Worm (Caenorhabditis elegans) whole organism, L2 larva: ENCODE data around the gene cogc-2.
A peak's percentile ranks its signal among the peaks of the same experiment; 100 is the strongest.

Experiments used
- C34F6.9 ChIP-seq: fragments of 150-350 bp; optimal IDR thresholded peaks from 2 replicates; lab custom pipeline; 2014; ENCODE audit warnings: missing biosample characterization, missing genetic modification characterization
- F13H6.1 ChIP-seq: sonication (generic microtip); optimal IDR thresholded peaks from 2 replicates; lab custom pipeline; 2016; ENCODE audit warnings: missing genetic modification characterization, missing compliant biosample characterization
- R02D3.7 ChIP-seq: fragments of 150-350 bp; optimal IDR thresholded peaks from 2 replicates; lab custom pipeline; 2014; ENCODE audit warnings: missing biosample characterization, missing genetic modification characterization
- Y55F3AM.14 ChIP-seq: fragments of 200-800 bp; sonication (Bioruptor generic); optimal IDR thresholded peaks from 2 replicates; lab custom pipeline; 2018; ENCODE audit warnings: mild to moderate bottlenecking, missing genetic modification characterization, missing compliant biosample characterization
- ZK546.5 ChIP-seq: sonication (generic microtip); optimal IDR thresholded peaks from 2 replicates; lab custom pipeline; 2017; ENCODE audit warnings: missing biosample characterization, missing genetic modification characterization
- alr-1 ChIP-seq: fragments of 150-350 bp; optimal IDR thresholded peaks from 2 replicates; lab custom pipeline; 2014; ENCODE audit warnings: missing biosample characterization, missing genetic modification characterization
- ama-1 ChIP-seq: fragments of 150-350 bp; optimal IDR thresholded peaks from 2 replicates; lab custom pipeline; 2018; ENCODE audit warnings: inconsistent platforms
- blmp-1 ChIP-seq: sonication (generic microtip); optimal IDR thresholded peaks from 2 replicates; lab custom pipeline; 2017; ENCODE audit warnings: missing genetic modification characterization, mild to moderate bottlenecking, missing compliant biosample characterization, antibody characterized with exemption, moderate library complexity; ENCODE audit not compliant: insufficient read depth
- ceh-16 ChIP-seq: fragments of 150-350 bp; optimal IDR thresholded peaks from 2 replicates; lab custom pipeline; 2014; ENCODE audit warnings: missing biosample characterization, missing genetic modification characterization
- ceh-82 ChIP-seq: fragments of 150-350 bp; optimal IDR thresholded peaks from 2 replicates; lab custom pipeline; 2014; ENCODE audit warnings: missing biosample characterization, missing genetic modification characterization
- crh-2 ChIP-seq: sonication (generic microtip); optimal IDR thresholded peaks from 2 replicates; lab custom pipeline; 2017; ENCODE audit warnings: missing biosample characterization, missing genetic modification characterization
- dmd-4 ChIP-seq: sonication (generic microtip); optimal IDR thresholded peaks from 2 replicates; lab custom pipeline; 2017; ENCODE audit warnings: missing biosample characterization, missing genetic modification characterization
- egl-27 ChIP-seq: sonication (generic microtip); optimal IDR thresholded peaks from 3 replicates; lab custom pipeline; 2017; ENCODE audit warnings: missing biosample characterization, missing genetic modification reagents, missing genetic modification characterization
- elt-1 ChIP-seq: fragments of 150-350 bp; optimal IDR thresholded peaks from 2 replicates; lab custom pipeline; 2014; ENCODE audit warnings: missing biosample characterization, missing genetic modification characterization
- elt-3 ChIP-seq: sonication (generic microtip); optimal IDR thresholded peaks from 2 replicates; lab custom pipeline; 2017; ENCODE audit warnings: missing biosample characterization, missing genetic modification characterization
- fos-1 ChIP-seq: fragments of 150-350 bp; optimal IDR thresholded peaks from 2 replicates; lab custom pipeline; 2014; ENCODE audit warnings: missing biosample characterization, missing genetic modification characterization
- lin-11 ChIP-seq: fragments of 150-350 bp; sonication (generic microtip); optimal IDR thresholded peaks from 2 replicates; lab custom pipeline; 2014; ENCODE audit warnings: missing biosample characterization, missing genetic modification characterization, inconsistent platforms, mixed read lengths
- lin-13 ChIP-seq: fragments of 150-350 bp; optimal IDR thresholded peaks from 2 replicates; lab custom pipeline; 2014; ENCODE audit warnings: missing biosample characterization, missing genetic modification reagents, missing genetic modification characterization
- lsy-2 ChIP-seq, 2 experiments: fragments of 150-350 bp in 1 of 2; sonication (generic microtip) in 1 of 2; optimal IDR thresholded peaks; 2 replicates each; lab custom pipeline; 2014 to 2017; ENCODE audit warnings: missing biosample characterization in 2 of 2, missing genetic modification characterization in 2 of 2
- mab-5 ChIP-seq: fragments of 150-350 bp; optimal IDR thresholded peaks from 2 replicates; lab custom pipeline; 2014; ENCODE audit warnings: missing biosample characterization, missing genetic modification characterization
- mbf-1 ChIP-seq: sonication (generic microtip); optimal IDR thresholded peaks from 2 replicates; lab custom pipeline; 2017; ENCODE audit warnings: missing biosample characterization, missing genetic modification characterization
- mdl-1 ChIP-seq, 2 experiments: fragments of 150-350 bp in 1 of 2; sonication (generic microtip) in 1 of 2; optimal IDR thresholded peaks; 2 replicates each; lab custom pipeline; 2017; ENCODE audit warnings: missing biosample characterization in 2 of 2, missing genetic modification characterization in 2 of 2
- nhr-11 ChIP-seq: fragments of 150-350 bp; optimal IDR thresholded peaks from 2 replicates; lab custom pipeline; 2014; ENCODE audit warnings: missing biosample characterization, missing genetic modification characterization
- nhr-129 ChIP-seq: fragments of 150-350 bp; optimal IDR thresholded peaks from 2 replicates; lab custom pipeline; 2014; ENCODE audit warnings: missing biosample characterization, missing genetic modification characterization
- nhr-21 ChIP-seq: fragments of 150-350 bp; optimal IDR thresholded peaks from 2 replicates; lab custom pipeline; 2014; ENCODE audit warnings: missing biosample characterization, missing genetic modification characterization
- nhr-23 ChIP-seq: fragments of 150-350 bp; optimal IDR thresholded peaks from 2 replicates; lab custom pipeline; 2014; ENCODE audit warnings: missing biosample characterization, missing genetic modification reagents, missing genetic modification characterization
- nhr-237 ChIP-seq: fragments of 150-350 bp; optimal IDR thresholded peaks from 2 replicates; lab custom pipeline; 2014; ENCODE audit warnings: missing biosample characterization, missing genetic modification characterization
- nhr-25 ChIP-seq: fragments of 150-350 bp; sonication (generic microtip); optimal IDR thresholded peaks from 3 replicates; lab custom pipeline; 2014; ENCODE audit warnings: missing biosample characterization, missing genetic modification characterization
- nhr-6 ChIP-seq: fragments of 150-350 bp; optimal IDR thresholded peaks from 2 replicates; lab custom pipeline; 2014; ENCODE audit warnings: missing biosample characterization, missing genetic modification characterization
- nhr-77 ChIP-seq: fragments of 150-350 bp; optimal IDR thresholded peaks from 2 replicates; lab custom pipeline; 2014; ENCODE audit warnings: missing biosample characterization, missing genetic modification characterization
- peb-1 ChIP-seq: fragments of 150-350 bp; optimal IDR thresholded peaks from 2 replicates; lab custom pipeline; 2014; ENCODE audit warnings: missing biosample characterization, missing genetic modification characterization
- sem-4 ChIP-seq: fragments of 150-350 bp; optimal IDR thresholded peaks from 2 replicates; lab custom pipeline; 2014; ENCODE audit warnings: missing biosample characterization, missing genetic modification reagents, missing genetic modification characterization
- skn-1 ChIP-seq: sonication (generic microtip); optimal IDR thresholded peaks from 2 replicates; lab custom pipeline; 2017; ENCODE audit warnings: missing biosample characterization, missing genetic modification characterization
- sma-3 ChIP-seq: sonication (generic microtip); optimal IDR thresholded peaks from 2 replicates; lab custom pipeline; 2016; ENCODE audit warnings: missing genetic modification reagents, missing genetic modification characterization, missing compliant biosample characterization
- sma-9 ChIP-seq, 2 experiments: fragments of 150-350 bp in 1 of 2; sonication (generic microtip) in 1 of 2; optimal IDR thresholded peaks; 2 replicates each; lab custom pipeline; 2014 to 2016; ENCODE audit warnings: missing genetic modification characterization in 2 of 2, mild to moderate bottlenecking in 1 of 2, missing biosample characterization in 1 of 2, missing compliant biosample characterization in 1 of 2, missing genetic modification reagents in 1 of 2, moderate library complexity in 1 of 2
- snpc-4 ChIP-seq: fragments of 150-350 bp; optimal IDR thresholded peaks from 2 replicates; lab custom pipeline; 2014; ENCODE audit warnings: missing biosample characterization, missing genetic modification characterization
- unc-39 ChIP-seq: fragments of 150-350 bp; optimal IDR thresholded peaks from 2 replicates; lab custom pipeline; 2014; ENCODE audit warnings: missing biosample characterization, missing genetic modification characterization
- unc-55 ChIP-seq: fragments of 150-350 bp; sonication (generic microtip); optimal IDR thresholded peaks from 3 replicates; lab custom pipeline; 2014; ENCODE audit warnings: missing biosample characterization, missing genetic modification reagents, missing genetic modification characterization
- unc-62 ChIP-seq: fragments of 150-350 bp; optimal IDR thresholded peaks from 2 replicates; lab custom pipeline; 2014; ENCODE audit warnings: missing biosample characterization, missing genetic modification reagents, missing genetic modification characterization
- zag-1 ChIP-seq: fragments of 150-350 bp; optimal IDR thresholded peaks from 2 replicates; lab custom pipeline; 2014; ENCODE audit warnings: missing biosample characterization, missing genetic modification characterization
- ztf-1 ChIP-seq: fragments of 200-800 bp; sonication (Bioruptor generic); conservative IDR thresholded peaks from 2 replicates; pipeline ENCODE4 v1.3.6; 2022; ENCODE audit warnings: missing genetic modification characterization, missing compliant biosample characterization
- ztf-11 ChIP-seq: sonication (generic microtip); optimal IDR thresholded peaks from 2 replicates; lab custom pipeline; 2017; ENCODE audit warnings: missing biosample characterization, missing genetic modification characterization
- ztf-4 ChIP-seq: fragments of 150-350 bp; optimal IDR thresholded peaks from 2 replicates; lab custom pipeline; 2014; ENCODE audit warnings: missing biosample characterization, missing genetic modification characterization

The cogc-2 gene

DNA sequence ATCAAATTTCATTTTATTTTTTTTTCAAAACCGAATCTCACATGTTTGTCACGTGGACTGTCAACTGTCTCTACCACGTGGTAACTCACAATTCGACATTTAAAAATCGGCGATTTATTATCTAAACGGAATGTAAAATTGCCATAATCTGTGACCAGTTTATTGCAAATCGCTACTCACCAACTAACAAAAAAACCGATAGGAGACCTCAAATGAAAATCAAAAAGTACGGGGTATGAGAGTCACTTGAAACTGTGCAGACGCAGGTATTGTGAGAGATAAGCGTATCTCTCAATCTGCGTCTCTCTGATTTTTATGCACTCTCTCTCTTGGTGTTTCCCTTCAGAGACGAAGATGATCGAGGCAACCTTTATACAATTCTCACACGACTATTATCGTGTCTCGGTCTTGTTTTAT, 8.4 kb upstream of the cogc-2 start (continued):
- TF ChIP-seq lsy-2 (tag; optimal IDR thresholded peaks at IDR 0.05; lab: Kevin White, UChicago) (peak in 1 of 2 experiments; percentile 48), ztf-11 (tag; lab: Kevin White, UChicago) (no peak)

DNA sequence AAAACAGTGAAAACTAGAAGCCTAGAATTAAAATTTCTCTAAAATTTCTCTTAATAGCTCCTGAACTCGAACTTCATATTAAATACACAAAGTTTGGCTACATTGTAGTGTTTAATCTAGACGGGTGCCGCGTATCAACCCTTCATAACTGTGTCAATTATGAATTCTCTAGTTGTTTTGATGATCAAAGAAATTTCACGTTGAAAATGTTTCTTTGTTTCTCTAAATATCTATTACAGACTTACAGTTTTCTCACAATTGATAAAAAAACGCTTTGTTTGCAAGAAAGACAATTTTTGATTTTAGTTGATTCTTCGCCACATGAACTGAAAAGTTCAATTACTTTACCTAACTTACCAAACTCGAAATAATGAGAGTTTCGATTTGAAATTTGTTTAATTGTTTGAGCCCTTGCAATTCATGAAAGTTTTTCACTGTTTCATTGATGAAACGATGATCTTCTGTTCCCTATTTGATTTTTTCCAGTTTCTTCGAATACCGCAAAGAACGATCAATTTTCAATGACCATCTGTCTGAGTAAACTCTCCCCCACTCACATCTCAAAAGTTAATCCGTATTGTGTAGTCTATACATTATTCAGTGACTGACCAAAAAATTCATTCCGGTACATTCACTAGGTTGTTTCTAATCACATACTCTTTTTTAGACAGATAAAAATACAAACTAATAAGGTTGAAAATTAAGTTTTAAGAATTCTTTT, 7.4 kb upstream of the cogc-2 start:
- TF ChIP-seq nhr-6 (tag; lab: Kevin White, UChicago), result peak; percentile 19
- TF ChIP-seq nhr-129, result peak; percentile 27
- no peak for TF ChIP-seq zag-1 (tag; lab: Kevin White, UChicago)
- peak; percentile 10 for TF ChIP-seq fos-1 (tag; lab: Kevin White, UChicago)
- TF ChIP-seq mdl-1 (tag; optimal IDR thresholded peaks at IDR 0.05; lab: Kevin White, UChicago), result no peak
- TF ChIP-seq sma-9 (GFP tag; optimal IDR thresholded peaks at IDR 0.05; lab: Kevin White, UChicago), result peak; percentile 40
- no peak for TF ChIP-seq sma-9 (tag; optimal IDR thresholded peaks at IDR 0.05; lab: Kevin White, UChicago)
- peak; percentile 27 for TF ChIP-seq nhr-21 (tag; lab: Kevin White, UChicago)
- TF ChIP-seq nhr-11 (tag; lab: Kevin White, UChicago), result no peak
- no peak for TF ChIP-seq mbf-1
- peak in 1 of 2 experiments; percentile 43 for TF ChIP-seq lsy-2 (tag; optimal IDR thresholded peaks at IDR 0.05; lab: Kevin White, UChicago)
- TF ChIP-seq, all 48 proteins: peak for 6

DNA sequence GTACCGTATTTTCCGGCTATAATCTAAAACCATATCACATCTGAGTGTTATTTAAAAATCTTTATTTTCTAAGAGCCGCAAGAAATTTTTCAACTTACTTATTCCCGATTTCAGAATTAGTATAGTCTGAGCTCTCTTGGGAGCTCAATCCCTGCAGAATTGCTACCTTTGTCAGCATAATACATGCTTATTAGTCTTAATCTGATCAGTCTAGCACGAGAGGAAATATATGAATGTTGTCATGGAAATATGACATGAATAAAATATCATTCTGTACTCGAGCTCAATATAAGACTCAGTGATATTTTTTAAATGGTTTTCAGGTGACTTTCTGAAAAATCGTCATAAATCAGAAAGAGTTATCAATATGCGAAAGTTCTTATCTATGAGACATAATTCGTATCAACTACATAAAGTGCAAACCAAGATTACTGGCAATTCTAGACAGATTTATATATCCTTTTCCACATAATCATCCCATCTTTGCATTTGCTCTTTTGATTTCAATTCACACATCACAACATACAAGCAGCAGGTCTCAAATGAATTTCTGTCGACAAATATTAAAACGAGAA, 6.1 kb upstream of the cogc-2 start:
- TF ChIP-seq fos-1 (tag; lab: Kevin White, UChicago) (peak; percentile 60), lsy-2 (tag; optimal IDR thresholded peaks at IDR 0.05; lab: Kevin White, UChicago) (peak in 1 of 2 experiments; percentile 46), sma-9 (GFP tag; optimal IDR thresholded peaks at IDR 0.05; lab: Kevin White, UChicago) (peak; percentile 22), sma-9 (tag; optimal IDR thresholded peaks at IDR 0.05; lab: Kevin White, UChicago) (no peak), skn-1 (tag; lab: Kevin White, UChicago) (peak; percentile 70), sem-4 (no peak)

- TF ChIP-seq sma-9 (GFP tag; optimal IDR thresholded peaks at IDR 0.05; lab: Kevin White, UChicago) (peak; percentile 89), sma-9 (tag; optimal IDR thresholded peaks at IDR 0.05; lab: Kevin White, UChicago) (no peak), lsy-2 (tag; optimal IDR thresholded peaks at IDR 0.05; lab: Kevin White, UChicago) (peak; percentile 72 to 93), snpc-4 (tag; lab: Kevin White, UChicago) (peak; percentile 68), ztf-11 (tag; lab: Kevin White, UChicago) (no peak), ama-1 (lab: Kevin White, UChicago) (no peak), nhr-11 (tag; lab: Kevin White, UChicago) (no peak), nhr-6 (tag; lab: Kevin White, UChicago) (peak; percentile 53), ceh-82 (no peak), ZK546.5 (tag; lab: Kevin White, UChicago) (no peak), dmd-4 (peak; percentile 9), egl-27 (tag; lab: Kevin White, UChicago) (peak; percentile 24), mdl-1 (tag; optimal IDR thresholded peaks at IDR 0.05; lab: Kevin White, UChicago) (no peak), ztf-4 (tag; lab: Kevin White, UChicago) (peak; percentile 49), unc-62 (GFP tag; lab: Kevin White, UChicago) (no peak), lin-11 (tag; lab: Kevin White, UChicago) (no peak), blmp-1 (tag; lab: Kevin White, UChicago) (no peak), peb-1 (tag; lab: Kevin White, UChicago) (no peak), unc-39 (tag; lab: Kevin White, UChicago) (no peak), nhr-237 (tag; lab: Kevin White, UChicago) (no peak), mbf-1 (no peak), Y55F3AM.14 (GFP tag; lab: Kevin White, UChicago) (no peak), nhr-77 (tag; lab: Kevin White, UChicago) (no peak), elt-3 (tag; lab: Kevin White, UChicago) (no peak), sma-3 (peak; percentile 57), sem-4 (peak; percentile 70), alr-1 (tag; lab: Kevin White, UChicago) (no peak), nhr-25 (tag; lab: Kevin White, UChicago) (peak; percentile 69), unc-55 (peak; percentile 83), ceh-16 (tag; lab: Kevin White, UChicago) (peak; percentile 11), lin-13 (GFP tag; lab: Kevin White, UChicago) (peak; percentile 59), nhr-23 (no peak), C34F6.9 (tag; lab: Kevin White, UChicago) (peak; percentile 96), mab-5 (tag; lab: Kevin White, UChicago) (peak; percentile 38), F13H6.1 (tag; lab: Kevin White, UChicago) (peak; percentile 66), elt-1 (no peak), ztf-1 (GFP tag; lab: Robert Waterston, UW) (no peak), R02D3.7 (tag; lab: Kevin White, UChicago) (peak; percentile 15), crh-2 (tag; lab: Kevin White, UChicago) (peak; percentile 88)
Observed at ce11 chrIV:7044552-7045139, 5.3 kb upstream of the cogc-2 start, which contains the start of gene tin-9.1. TSS of gene tin-9.1 (minus strand) at chrIV:7044602.
